Worm (Caenorhabditis elegans) whole organism, L4/young adult: ENCODE measurements around the gene C15H11.11.
A peak's percentile ranks its signal among the peaks of the same experiment; 100 is the strongest.

ENCODE experiments used
- W03F9.2 ChIP-seq: fragments of 150-350 bp; optimal IDR thresholded peaks from 2 replicates; lab custom pipeline; 2014; ENCODE audit warnings: missing biosample characterization, missing genetic modification characterization
- dao-5 ChIP-seq: sonication (generic microtip); optimal IDR thresholded peaks from 2 replicates; lab custom pipeline; 2016; ENCODE audit warnings: missing genotype, missing genetic modification characterization, moderate library complexity, missing compliant biosample characterization
- him-1 ChIP-seq: sonication (generic microtip); optimal IDR thresholded peaks from 2 replicates; lab custom pipeline; 2016; ENCODE audit warnings: missing genotype, missing genetic modification reagents, missing genetic modification characterization, missing compliant biosample characterization

C15H11.11 gene

ce11 chrV:14414964-14415564 lies at the start of gene C15H11.11, which contains the start of gene nxf-1:
TSS of gene C15H11.11 (plus strand) at chrV:14415499.
TSS of gene nxf-1 (minus strand) at chrV:14415014.
- TF ChIP-seq dao-5 (tag; lab: Kevin White, UChicago), result no peak
- TF ChIP-seq W03F9.2 (tag; lab: Kevin White, UChicago), result peak; percentile 68

- TF ChIP-seq dao-5 (tag; lab: Kevin White, UChicago) (no peak), him-1 (tag; lab: Kevin White, UChicago) (peak; percentile 85)
Observed at ce11 chrV:14366487-14366962, 48.8 kb upstream of the C15H11.11 start.

- TF ChIP-seq him-1 (tag; lab: Kevin White, UChicago) (peak; percentile 22), dao-5 (tag; lab: Kevin White, UChicago) (no peak), W03F9.2 (tag; lab: Kevin White, UChicago) (peak; percentile 14)
Observed at ce11 chrV:14368272-14369052, 46.8 kb upstream of the C15H11.11 start.

ce11 chrV:14369412-14369811 lies 45.9 kb upstream of the C15H11.11 start:
- no peak for TF ChIP-seq dao-5 (tag; lab: Kevin White, UChicago)

- TF ChIP-seq W03F9.2 (tag; lab: Kevin White, UChicago) (no peak), dao-5 (tag; lab: Kevin White, UChicago) (no peak), him-1 (tag; lab: Kevin White, UChicago) (no peak)
Observed at ce11 chrV:14372774-14373173, 42.5 kb upstream of the C15H11.11 start, which contains the start of gene unc-39. TSS of gene unc-39 (plus strand) at chrV:14373074.

ce11 chrV:14378052-14378451 lies 37.2 kb upstream of the C15H11.11 start:
- TF ChIP-seq W03F9.2 (tag; lab: Kevin White, UChicago) (no peak), dao-5 (tag; lab: Kevin White, UChicago) (no peak), him-1 (tag; lab: Kevin White, UChicago) (no peak)

ce11 chrV:14378986-14379385 lies 36.3 kb upstream of the C15H11.11 start, which contains the start of gene npr-43:
TSS of gene npr-43 (minus strand) at chrV:14379086.
- TF ChIP-seq him-1 (tag; lab: Kevin White, UChicago) (no peak), W03F9.2 (tag; lab: Kevin White, UChicago) (no peak), dao-5 (tag; lab: Kevin White, UChicago) (no peak)

ce11 chrV:14380242-14380641 lies 35.1 kb upstream of the C15H11.11 start:
- TF ChIP-seq dao-5 (tag; lab: Kevin White, UChicago) (no peak), W03F9.2 (tag; lab: Kevin White, UChicago) (no peak), him-1 (tag; lab: Kevin White, UChicago) (no peak)

- no peak for TF ChIP-seq him-1 (tag; lab: Kevin White, UChicago)
- TF ChIP-seq W03F9.2 (tag; lab: Kevin White, UChicago), result no peak
- no peak for TF ChIP-seq dao-5 (tag; lab: Kevin White, UChicago)
Observed at ce11 chrV:14391830-14392229, 23.5 kb upstream of the C15H11.11 start, which contains the start of gene C15H11.10. TSS of gene C15H11.10 (plus strand) at chrV:14392130.

- TF ChIP-seq W03F9.2 (tag; lab: Kevin White, UChicago), result no peak
- TF ChIP-seq him-1 (tag; lab: Kevin White, UChicago), result no peak
- TF ChIP-seq dao-5 (tag; lab: Kevin White, UChicago), result no peak
Observed at ce11 chrV:14393504-14393903, 21.8 kb upstream of the C15H11.11 start, which contains the start of gene C15H11.1. TSS of gene C15H11.1 (plus strand) at chrV:14393804.

- TF ChIP-seq dao-5 (tag; lab: Kevin White, UChicago) (no peak), him-1 (tag; lab: Kevin White, UChicago) (no peak), W03F9.2 (tag; lab: Kevin White, UChicago) (no peak)
Observed at ce11 chrV:14394743-14395142, 20.6 kb upstream of the C15H11.11 start, which contains the start of gene C15H11.13. TSS of gene C15H11.13 (plus strand) at chrV:14395043.

- TF ChIP-seq W03F9.2 (tag; lab: Kevin White, UChicago), result no peak
- TF ChIP-seq him-1 (tag; lab: Kevin White, UChicago), result no peak
- TF ChIP-seq dao-5 (tag; lab: Kevin White, UChicago), result no peak
Observed at ce11 chrV:14396123-14396669, 19.1 kb upstream of the C15H11.11 start.

- TF ChIP-seq dao-5 (tag; lab: Kevin White, UChicago) (no peak), W03F9.2 (tag; lab: Kevin White, UChicago) (no peak), him-1 (tag; lab: Kevin White, UChicago) (no peak)
Observed at ce11 chrV:14405647-14406046, 9.7 kb upstream of the C15H11.11 start.
